Worm (Caenorhabditis elegans) whole organism, L4 larva: Measurements from ENCODE around the gene fbxb-111.

Source experiments
- D1046.2 ChIP-seq: fragments of 200-800 bp; sonication (Bioruptor generic); IDR thresholded peaks from 2 replicates; pipeline ENCODE4 v1.3.6; 2022; ENCODE audit warnings: missing genetic modification characterization, missing compliant biosample characterization
- F26F4.8 ChIP-seq: fragments of 200-800 bp; sonication (Bioruptor generic); conservative IDR thresholded peaks from 2 replicates; pipeline ENCODE4 v1.3.6; 2022; ENCODE audit warnings: missing genetic modification characterization, missing compliant biosample characterization
- F49E8.2 ChIP-seq: sonication (generic microtip); optimal IDR thresholded peaks from 2 replicates; lab custom pipeline; 2016; ENCODE audit warnings: missing compliant biosample characterization, mild to moderate bottlenecking, missing genetic modification characterization, borderline replicate concordance
- T20F7.1 ChIP-seq: fragments of 200-800 bp; sonication (Bioruptor generic); optimal IDR thresholded peaks from 2 replicates; lab custom pipeline; 2018; ENCODE audit warnings: mild to moderate bottlenecking, missing genetic modification characterization, missing compliant biosample characterization
- Y105C5A.15 ChIP-seq: fragments of 200-800 bp; sonication (Bioruptor generic); IDR thresholded peaks from 2 replicates; pipeline ENCODE4 v1.3.6; 2022; ENCODE audit warnings: missing genetic modification characterization, missing compliant biosample characterization
- Y75B8A.6 ChIP-seq: fragments of 200-800 bp; sonication (Bioruptor generic); IDR thresholded peaks from 2 replicates; pipeline ENCODE4 v1.3.6; 2022; ENCODE audit warnings: missing genetic modification reagents, missing genetic modification characterization, missing compliant biosample characterization
- aha-1 ChIP-seq: fragments of 150-350 bp; peaks from one replicate; lab custom pipeline; 2014; ENCODE audit warnings: missing biosample characterization, missing genetic modification characterization
- aly-2 ChIP-seq: sonication (generic microtip); optimal IDR thresholded peaks from 2 replicates; lab custom pipeline; 2018; ENCODE audit warnings: missing biosample characterization, missing genetic modification characterization
- ama-1 ChIP-seq: fragments of 150-350 bp; optimal IDR thresholded peaks from 2 replicates; lab custom pipeline; 2014; ENCODE audit warnings: inconsistent platforms, mixed read lengths
- arid-1 ChIP-seq: fragments of 200-800 bp; sonication (Bioruptor generic); conservative IDR thresholded peaks from 2 replicates; pipeline ENCODE4 v1.3.6; 2022; ENCODE audit warnings: missing genetic modification reagents, missing genetic modification characterization, missing compliant biosample characterization
- attf-4 ChIP-seq: sonication (generic microtip); optimal IDR thresholded peaks from 3 replicates; lab custom pipeline; 2017; ENCODE audit warnings: missing biosample characterization, missing genetic modification characterization
- ceh-20 ChIP-seq: fragments of 200-800 bp; sonication (Bioruptor generic); IDR thresholded peaks from 2 replicates; pipeline ENCODE4 v1.3.6; 2022; ENCODE audit warnings: missing genetic modification reagents, missing genetic modification characterization, missing compliant biosample characterization
- ceh-28 ChIP-seq: fragments of 150-350 bp; optimal IDR thresholded peaks from 2 replicates; lab custom pipeline; 2014; ENCODE audit warnings: missing biosample characterization, missing genetic modification reagents, missing genetic modification characterization
- ceh-62 ChIP-seq: sonication (generic microtip); optimal IDR thresholded peaks from 2 replicates; lab custom pipeline; 2017; ENCODE audit warnings: missing biosample characterization, missing genetic modification characterization
- ctbp-1 ChIP-seq: fragments of 200-800 bp; sonication (Bioruptor generic); IDR thresholded peaks from 2 replicates; pipeline ENCODE4 v1.3.6; 2022; ENCODE audit warnings: missing genetic modification reagents, missing genetic modification characterization, missing compliant biosample characterization
- daf-12 ChIP-seq: fragments of 150-350 bp; optimal IDR thresholded peaks from 2 replicates; lab custom pipeline; 2014; ENCODE audit warnings: missing biosample characterization, missing genetic modification reagents, missing genetic modification characterization
- daf-19 ChIP-seq: fragments of 200-800 bp; sonication (Bioruptor generic); conservative IDR thresholded peaks from 2 replicates; pipeline ENCODE4 v1.3.6; 2022; ENCODE audit warnings: missing genetic modification characterization, missing compliant biosample characterization
- daf-8 ChIP-seq: fragments of 200-800 bp; sonication (Bioruptor generic); IDR thresholded peaks from 2 replicates; pipeline ENCODE4 v1.3.6; 2022; ENCODE audit warnings: missing genetic modification characterization, missing compliant biosample characterization
- dmd-8 ChIP-seq: fragments of 200-800 bp; sonication (Bioruptor generic); IDR thresholded peaks from 2 replicates; pipeline ENCODE4 v1.3.6; 2022; ENCODE audit warnings: missing genetic modification characterization, missing compliant biosample characterization
- dve-1 ChIP-seq: sonication (generic microtip); optimal IDR thresholded peaks from 2 replicates; lab custom pipeline; 2017; ENCODE audit warnings: antibody characterized with exemption, mild to moderate bottlenecking, missing genetic modification characterization, missing compliant biosample characterization; ENCODE audit not compliant: insufficient read depth
- egl-43 ChIP-seq: fragments of 200-800 bp; sonication (Bioruptor generic); IDR thresholded peaks from 2 replicates; pipeline ENCODE4 v1.3.6; 2022; ENCODE audit warnings: missing genetic modification reagents, missing genetic modification characterization, missing compliant biosample characterization
- fkh-10 ChIP-seq: fragments of 150-350 bp; optimal IDR thresholded peaks from 2 replicates; lab custom pipeline; 2014; ENCODE audit warnings: missing biosample characterization, missing genetic modification reagents, missing genetic modification characterization
- hlh-11 ChIP-seq: fragments of 200-800 bp; sonication (Bioruptor generic); optimal IDR thresholded peaks from 2 replicates; lab custom pipeline; 2018; ENCODE audit warnings: mild to moderate bottlenecking, missing genetic modification characterization, missing compliant biosample characterization
- lim-7 ChIP-seq: fragments of 200-800 bp; sonication (Bioruptor generic); IDR thresholded peaks from 2 replicates; pipeline ENCODE4 v1.3.6; 2022; ENCODE audit warnings: missing genetic modification characterization, missing compliant biosample characterization
- lin-15B ChIP-seq: fragments of 150-350 bp; sonication (generic microtip); optimal IDR thresholded peaks from 3 replicates; lab custom pipeline; 2014; ENCODE audit warnings: missing biosample characterization, missing genetic modification characterization
- lin-29 ChIP-seq: fragments of 200-800 bp; sonication (Bioruptor generic); IDR thresholded peaks from 2 replicates; pipeline ENCODE4 v1.3.6; 2022; ENCODE audit warnings: missing genetic modification reagents, missing genetic modification characterization, missing compliant biosample characterization
- lir-3 ChIP-seq: sonication (generic microtip); optimal IDR thresholded peaks from 2 replicates; lab custom pipeline; 2016; ENCODE audit warnings: mild to moderate bottlenecking, missing genetic modification characterization, missing compliant biosample characterization
- lsy-2 ChIP-seq, 2 experiments: fragments of 150-350 bp in 1 of 2; sonication (generic microtip) in 1 of 2; optimal IDR thresholded peaks; 2 replicates each; lab custom pipeline; 2014 to 2017; ENCODE audit warnings: missing biosample characterization in 2 of 2, missing genetic modification characterization in 2 of 2
- madf-9 ChIP-seq: fragments of 200-800 bp; sonication (Bioruptor generic); conservative IDR thresholded peaks from 2 replicates; pipeline ENCODE4 v1.3.6; 2022; ENCODE audit warnings: missing genetic modification reagents, missing genetic modification characterization, missing compliant biosample characterization
- mdl-1 ChIP-seq, 2 experiments: fragments of 150-350 bp in 1 of 2; sonication (generic microtip) in 1 of 2; optimal IDR thresholded peaks; 2 replicates each; lab custom pipeline; 2014 to 2017; ENCODE audit warnings: missing biosample characterization in 2 of 2, missing genetic modification characterization in 2 of 2
- mdt-29 ChIP-seq: fragments of 200-800 bp; sonication (Bioruptor generic); IDR thresholded peaks from 2 replicates; pipeline ENCODE4 v1.3.6; 2022; ENCODE audit warnings: missing genetic modification reagents, missing genetic modification characterization, missing compliant biosample characterization
- nhr-102 ChIP-seq: sonication (generic microtip); optimal IDR thresholded peaks from 2 replicates; lab custom pipeline; 2016; ENCODE audit warnings: mild to moderate bottlenecking, missing genetic modification characterization, moderate library complexity, missing compliant biosample characterization
- nhr-41 ChIP-seq: fragments of 200-800 bp; sonication (Bioruptor generic); IDR thresholded peaks from 2 replicates; pipeline ENCODE4 v1.3.6; 2022; ENCODE audit warnings: missing genetic modification reagents, missing genetic modification characterization, missing compliant biosample characterization
- nhr-6 ChIP-seq: fragments of 150-350 bp; optimal IDR thresholded peaks from 2 replicates; lab custom pipeline; 2014; ENCODE audit warnings: missing biosample characterization, missing genetic modification characterization
- nhr-77 ChIP-seq: fragments of 150-350 bp; optimal IDR thresholded peaks from 2 replicates; lab custom pipeline; 2014; ENCODE audit warnings: missing biosample characterization, missing genetic modification characterization
- php-3 ChIP-seq: fragments of 200-800 bp; sonication (Bioruptor generic); IDR thresholded peaks from 2 replicates; pipeline ENCODE4 v1.3.6; 2022; ENCODE audit warnings: missing genetic modification reagents, missing genetic modification characterization, missing compliant biosample characterization
- saeg-2 ChIP-seq: fragments of 200-800 bp; sonication (Bioruptor generic); IDR thresholded peaks from 2 replicates; pipeline ENCODE4 v1.3.6; 2022; ENCODE audit warnings: missing genetic modification reagents, missing genetic modification characterization, missing compliant biosample characterization
- set-16 ChIP-seq: fragments of 200-800 bp; sonication (Bioruptor generic); IDR thresholded peaks from 2 replicates; pipeline ENCODE4 v1.3.6; 2022; ENCODE audit warnings: missing genetic modification reagents, missing genetic modification characterization, missing compliant biosample characterization
- tra-1 ChIP-seq: fragments of 200-800 bp; sonication (Bioruptor generic); IDR thresholded peaks from 2 replicates; pipeline ENCODE4 v1.3.6; 2022; ENCODE audit warnings: missing genetic modification reagents, missing genetic modification characterization, missing compliant biosample characterization
- unc-62 ChIP-seq, 3 experiments: fragments of 150-350 bp in 1 of 3; sonication (generic microtip); optimal IDR thresholded peaks in 2 of 3; peaks in 1 of 3; 1 replicate in 1 of 3; 2 replicates in 2 of 3; lab custom pipeline; 2014 to 2017; ENCODE audit warnings: missing biosample characterization in 3 of 3, missing genetic modification characterization in 3 of 3, missing genetic modification reagents in 3 of 3, missing genotype in 1 of 3
- vab-7 ChIP-seq: fragments of 200-800 bp; sonication (Bioruptor generic); IDR thresholded peaks from 2 replicates; pipeline ENCODE4 v1.3.6; 2022; ENCODE audit warnings: missing genetic modification reagents, missing genetic modification characterization, missing compliant biosample characterization
- zag-1 ChIP-seq: fragments of 150-350 bp; optimal IDR thresholded peaks from 2 replicates; lab custom pipeline; 2014; ENCODE audit warnings: missing biosample characterization, missing genetic modification characterization

fbxb-111 gene

DNA sequence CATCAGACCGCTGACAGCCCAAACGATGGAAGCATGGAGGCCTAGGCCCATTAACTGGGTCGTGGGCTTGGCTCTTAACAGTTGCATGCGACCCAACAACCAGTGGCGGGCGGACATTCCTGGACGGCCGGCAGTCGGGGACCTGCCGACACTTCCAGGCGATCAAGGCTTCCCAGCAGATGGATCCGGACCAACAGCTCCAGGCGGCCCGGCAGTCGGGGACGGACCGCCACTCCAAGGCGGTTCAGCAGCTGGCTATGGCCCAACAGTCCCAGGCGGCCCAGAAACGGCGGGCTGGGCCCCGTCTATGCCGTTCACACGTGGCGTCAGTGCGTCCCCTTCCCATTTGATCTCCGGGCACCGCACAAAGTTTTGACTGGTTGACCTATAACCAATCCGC is 33.4 kb downstream of the fbxb-111 start:
- TF ChIP-seq saeg-2 (GFP tag; lab: Robert Waterston, UW) (0 out of 2 replicates have a peak, but pooled peaks have one; percentile 24), aha-1 (tag; lab: Kevin White, UChicago) (peak; percentile 16), tra-1 (GFP tag; lab: Robert Waterston, UW) (no peak), hlh-11 (tag; lab: Kevin White, UChicago) (no peak), set-16 (GFP tag; lab: Robert Waterston, UW) (peak; percentile 96)

DNA sequence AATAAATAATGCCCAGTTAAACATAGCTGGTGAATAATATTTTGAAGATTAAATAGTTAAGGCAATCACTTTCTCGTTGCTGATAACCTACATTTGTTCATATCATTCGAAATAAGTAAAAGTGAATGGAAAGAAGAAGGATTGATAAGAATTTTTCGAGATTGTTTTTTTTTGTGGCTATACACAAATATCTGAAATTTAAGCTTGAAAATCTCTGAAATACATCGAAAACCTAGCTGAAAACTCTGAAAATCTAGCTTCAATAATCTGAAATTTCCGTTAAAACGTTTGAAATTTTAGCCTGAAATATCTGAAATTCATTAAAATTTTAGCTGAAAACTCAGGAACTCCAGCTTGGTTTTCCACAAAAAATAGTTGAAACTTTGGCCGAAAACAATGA is 35.2 kb downstream of the fbxb-111 start, which contains the start of gene T05A8.6:
Gene T05A8.6 (minus strand): TSS at position 101 of the 400 bp plus-strand sequence.
- TF ChIP-seq mdl-1 (tag; optimal IDR thresholded peaks at IDR 0.05; lab: Kevin White, UChicago): no peak
- TF ChIP-seq nhr-41 (GFP tag; lab: Robert Waterston, UW): no peak
- TF ChIP-seq php-3 (GFP tag; lab: Robert Waterston, UW): no peak
- TF ChIP-seq ceh-20 (GFP tag; lab: Robert Waterston, UW): no peak
- no peak for TF ChIP-seq nhr-77 (tag; lab: Kevin White, UChicago)
- no peak for TF ChIP-seq ceh-28 (tag; lab: Kevin White, UChicago)
- no peak for TF ChIP-seq T20F7.1
- TF ChIP-seq dmd-8 (GFP tag; lab: Robert Waterston, UW): no peak
- no peak for TF ChIP-seq hlh-11 (tag; lab: Kevin White, UChicago)
- no peak for TF ChIP-seq mdt-29 (GFP tag; lab: Robert Waterston, UW)
- TF ChIP-seq nhr-102 (tag; lab: Kevin White, UChicago): no peak
- TF ChIP-seq F49E8.2 (tag; lab: Kevin White, UChicago): no peak
- no peak for TF ChIP-seq ctbp-1
- no peak for TF ChIP-seq F26F4.8 (GFP tag; lab: Robert Waterston, UW)
- TF ChIP-seq daf-8 (GFP tag; lab: Robert Waterston, UW): no peak

DNA sequence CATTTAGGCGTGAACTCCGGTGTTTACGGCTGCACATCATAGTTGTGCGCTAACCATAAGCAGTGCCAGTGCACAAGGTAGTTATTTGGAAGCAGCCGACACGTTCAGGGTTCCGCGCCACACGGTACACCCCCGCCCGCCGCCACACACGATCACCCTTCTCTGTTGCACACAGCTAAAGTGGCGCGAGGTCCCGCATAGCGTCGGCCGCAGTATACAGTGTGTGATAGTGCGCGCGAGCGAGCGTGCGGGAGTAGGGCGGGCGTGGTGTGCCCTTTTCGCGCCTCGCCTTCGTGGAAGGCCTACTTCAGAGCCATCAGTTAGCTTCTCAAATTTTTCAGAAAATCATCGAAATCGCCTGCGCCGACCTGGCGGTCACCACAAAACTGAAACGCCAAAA is 37.9 kb downstream of the fbxb-111 start:
- TF ChIP-seq php-3 (GFP tag; lab: Robert Waterston, UW): 0 out of 2 replicates have a peak, but pooled peaks have one; percentile 12
- no peak for TF ChIP-seq ama-1
- no peak for TF ChIP-seq nhr-6 (tag; lab: Kevin White, UChicago)
- TF ChIP-seq zag-1 (tag; lab: Kevin White, UChicago): no peak
- TF ChIP-seq attf-4 (tag; lab: Kevin White, UChicago): no peak
- TF ChIP-seq dve-1: no peak
- TF ChIP-seq daf-19 (GFP tag; lab: Robert Waterston, UW): no peak
- no peak for TF ChIP-seq ceh-62 (tag; lab: Kevin White, UChicago)
- TF ChIP-seq lir-3 (tag; lab: Kevin White, UChicago): no peak
- TF ChIP-seq lin-29: 0 out of 2 replicates have a peak, but pooled peaks have one; percentile 19
- peak; percentile 82 for TF ChIP-seq set-16 (GFP tag; lab: Robert Waterston, UW)
- TF ChIP-seq daf-12 (tag; lab: Kevin White, UChicago): no peak
- TF ChIP-seq arid-1 (GFP tag; lab: Robert Waterston, UW): no peak
- peak; percentile 34; the same call in 1 of the 2 replicates for TF ChIP-seq lim-7 (GFP tag; lab: Robert Waterston, UW)
- no peak for TF ChIP-seq Y105C5A.15 (GFP tag; lab: Robert Waterston, UW)
- TF ChIP-seq dmd-8 (GFP tag; lab: Robert Waterston, UW): no peak
- TF ChIP-seq Y75B8A.6 (GFP tag; lab: Robert Waterston, UW): no peak
- TF ChIP-seq mdt-29 (GFP tag; lab: Robert Waterston, UW): no peak
- TF ChIP-seq, all 104 proteins: peak for 4

DNA sequence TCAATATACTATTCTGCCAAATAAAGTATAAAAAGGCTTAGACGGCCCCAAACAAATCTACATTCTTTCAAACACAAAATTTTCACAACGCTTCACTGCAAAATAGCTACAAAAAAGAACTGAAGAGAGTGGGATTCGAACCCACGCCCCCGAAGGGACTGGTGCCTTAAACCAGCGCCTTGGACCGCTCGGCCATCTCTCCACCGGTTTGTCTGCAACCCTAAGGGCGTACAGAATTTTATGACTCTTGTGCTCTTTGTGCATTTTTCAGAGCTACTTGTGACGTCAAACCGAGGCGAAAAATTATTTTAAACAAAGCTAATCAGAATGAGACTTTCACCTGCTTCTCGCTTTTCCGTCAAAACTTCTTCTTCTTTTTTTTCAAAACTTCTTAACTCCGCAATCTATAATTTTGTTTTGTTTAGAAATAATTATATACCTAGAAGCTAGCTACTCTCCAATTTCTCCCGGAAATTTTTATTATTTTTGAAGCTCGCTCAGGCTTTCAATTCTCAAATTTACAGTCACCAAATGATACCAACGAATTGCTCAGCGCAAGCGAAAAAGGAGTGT is 38.6 kb downstream of the fbxb-111 start, which contains the start of gene T05A8.8:
Gene T05A8.8 (plus strand): TSS at position 523 of the 573 bp plus-strand sequence.
- TF ChIP-seq egl-43 (GFP tag; lab: Robert Waterston, UW) (peak; percentile 67), fkh-10 (GFP tag; lab: Kevin White, UChicago) (no peak), lim-7 (GFP tag; lab: Robert Waterston, UW) (0 out of 2 replicates have a peak, but pooled peaks have one; percentile 48), ceh-20 (GFP tag; lab: Robert Waterston, UW) (no peak), Y75B8A.6 (GFP tag; lab: Robert Waterston, UW) (0 out of 2 replicates have a peak, but pooled peaks have one; percentile 34), D1046.2 (GFP tag; lab: Robert Waterston, UW) (0 out of 2 replicates have a peak, but pooled peaks have one; percentile 36), vab-7 (GFP tag; lab: Robert Waterston, UW) (0 out of 2 replicates have a peak, but pooled peaks have one; percentile 35), F26F4.8 (GFP tag; lab: Robert Waterston, UW) (peak; percentile 70; the same call in 1 of the 2 replicates), unc-62 (GFP tag; optimal IDR thresholded peaks at IDR 0.05 in 1 of 2; lab: Kevin White, UChicago) (peak in 1 of 2 experiments; percentile 51), unc-62 (tag; optimal IDR thresholded peaks at IDR 0.05; lab: Kevin White, UChicago) (no peak), tra-1 (GFP tag; lab: Robert Waterston, UW) (no peak), madf-9 (GFP tag; lab: Robert Waterston, UW) (0 out of 2 replicates have a peak, but pooled peaks have one; percentile 15), mdl-1 (tag; optimal IDR thresholded peaks at IDR 0.05; lab: Kevin White, UChicago) (no peak), dmd-8 (GFP tag; lab: Robert Waterston, UW) (0 out of 2 replicates have a peak, but pooled peaks have one; percentile 5), aly-2 (tag; lab: Kevin White, UChicago) (no peak), lin-15B (tag; lab: Kevin White, UChicago) (no peak), php-3 (GFP tag; lab: Robert Waterston, UW) (no peak), lsy-2 (tag; optimal IDR thresholded peaks at IDR 0.05; lab: Kevin White, UChicago) (no peak)
